Worm (Caenorhabditis elegans) whole organism, young adult: ENCODE measurements around the gene F17C11.22.

Experiments
- B0019.2 ChIP-seq: fragments of 200-800 bp; sonication (Bioruptor generic); conservative IDR thresholded peaks from 2 replicates; pipeline ENCODE4 v1.3.6; 2022; ENCODE audit warnings: missing genetic modification reagents, missing genetic modification characterization, missing compliant biosample characterization
- C06A6.2 ChIP-seq: fragments of 200-800 bp; sonication (Bioruptor generic); conservative IDR thresholded peaks from 2 replicates; pipeline ENCODE4 v1.3.6; 2022; ENCODE audit warnings: missing genetic modification characterization, missing compliant biosample characterization
- C17E4.6 ChIP-seq: fragments of 200-800 bp; sonication (Bioruptor generic); IDR thresholded peaks from 2 replicates; pipeline ENCODE4 v1.3.6; 2022; ENCODE audit warnings: missing genetic modification reagents, missing genetic modification characterization, missing compliant biosample characterization
- F10E7.11 ChIP-seq: sonication (generic microtip); optimal IDR thresholded peaks from 2 replicates; lab custom pipeline; 2017; ENCODE audit warnings: mild to moderate bottlenecking, missing genetic modification characterization, moderate library complexity, missing compliant biosample characterization
- F37B4.10 ChIP-seq: fragments of 200-800 bp; sonication (Bioruptor generic); IDR thresholded peaks from 2 replicates; pipeline ENCODE4 v1.3.6; 2022; ENCODE audit warnings: missing genetic modification characterization, missing compliant biosample characterization
- F49E8.2 ChIP-seq: sonication (generic microtip); optimal IDR thresholded peaks from 3 replicates; lab custom pipeline; 2017; ENCODE audit warnings: missing genetic modification characterization, mild to moderate bottlenecking, missing compliant biosample characterization, antibody characterized with exemption, moderate library complexity; ENCODE audit not compliant: insufficient read depth
- F55B11.4 ChIP-seq: sonication (generic microtip); optimal IDR thresholded peaks from 2 replicates; lab custom pipeline; 2016; ENCODE audit warnings: missing compliant biosample characterization, missing genetic modification characterization, borderline replicate concordance; ENCODE audit not compliant: insufficient read depth
- K11D2.4 ChIP-seq: fragments of 200-800 bp; sonication (Bioruptor generic); IDR thresholded peaks from 2 replicates; pipeline ENCODE4 v1.3.6; 2022; ENCODE audit warnings: missing genetic modification reagents, missing genetic modification characterization, missing compliant biosample characterization
- Y67H2A.10 ChIP-seq: fragments of 200-800 bp; sonication (Bioruptor generic); conservative IDR thresholded peaks from 2 replicates; pipeline ENCODE4 v1.3.6; 2022; ENCODE audit warnings: missing genetic modification reagents, missing genetic modification characterization, missing compliant biosample characterization
- Y79H2A.3 ChIP-seq: fragments of 200-800 bp; sonication (Bioruptor generic); conservative IDR thresholded peaks from 2 replicates; pipeline ENCODE4 v1.3.6; 2022; ENCODE audit warnings: missing genetic modification reagents, missing genetic modification characterization, missing compliant biosample characterization
- ZK185.1 ChIP-seq: sonication (generic microtip); optimal IDR thresholded peaks from 2 replicates; lab custom pipeline; 2016; ENCODE audit warnings: mild to moderate bottlenecking, missing genetic modification characterization, missing compliant biosample characterization; ENCODE audit not compliant: poor library complexity, severe bottlenecking
- ama-1 ChIP-seq, 3 experiments: fragments of 150-350 bp in 1 of 3; sonication (generic microtip) in 2 of 3; optimal IDR thresholded peaks; 2 replicates each; lab custom pipeline; 2014 to 2018; ENCODE audit warnings: missing biosample characterization in 2 of 3, missing genetic modification characterization in 2 of 3, missing genetic modification reagents in 2 of 3
- aptf-2 ChIP-seq: fragments of 200-800 bp; sonication (Bioruptor generic); conservative IDR thresholded peaks from 2 replicates; pipeline ENCODE4 v1.3.6; 2022; ENCODE audit warnings: missing genetic modification reagents, missing genetic modification characterization, missing compliant biosample characterization
- bed-1 ChIP-seq: fragments of 200-800 bp; sonication (Bioruptor generic); IDR thresholded peaks from 2 replicates; pipeline ENCODE4 v1.3.6; 2022; ENCODE audit warnings: missing genetic modification reagents, missing genetic modification characterization, missing compliant biosample characterization
- bed-2 ChIP-seq: fragments of 200-800 bp; sonication (Bioruptor generic); IDR thresholded peaks from 2 replicates; pipeline ENCODE4 v1.3.6; 2022; ENCODE audit warnings: missing genetic modification reagents, missing genetic modification characterization, missing compliant biosample characterization
- cebp-1 ChIP-seq, 2 experiments: fragments of 200-800 bp in 1 of 2; sonication (Bioruptor generic) in 1 of 2; sonication (generic microtip) in 1 of 2; IDR thresholded peaks in 1 of 2; optimal IDR thresholded peaks in 1 of 2; 2 replicates each; pipeline versions ENCODE4 v1.3.6 to Lab custom; 2017 to 2022; ENCODE audit warnings: missing compliant biosample characterization in 2 of 2, missing genetic modification characterization in 2 of 2, mild to moderate bottlenecking in 1 of 2, missing genetic modification reagents in 1 of 2, moderate library complexity in 1 of 2
- egrh-3 ChIP-seq: fragments of 200-800 bp; sonication (Bioruptor generic); IDR thresholded peaks from 2 replicates; pipeline ENCODE4 v1.3.6; 2022; ENCODE audit warnings: missing genetic modification reagents, missing genetic modification characterization, missing compliant biosample characterization
- ekl-4 ChIP-seq: fragments of 200-800 bp; sonication (Bioruptor generic); IDR thresholded peaks from 2 replicates; pipeline ENCODE4 v1.3.6; 2022; ENCODE audit warnings: missing genetic modification reagents, missing genetic modification characterization, missing compliant biosample characterization
- ets-4 ChIP-seq: fragments of 200-800 bp; sonication (Bioruptor generic); optimal IDR thresholded peaks from 2 replicates; lab custom pipeline; 2018; ENCODE audit warnings: mild to moderate bottlenecking, missing genetic modification characterization, missing compliant biosample characterization
- gei-17 ChIP-seq: fragments of 200-800 bp; sonication (Bioruptor generic); optimal IDR thresholded peaks from 2 replicates; lab custom pipeline; 2018; ENCODE audit warnings: mild to moderate bottlenecking, missing genetic modification characterization, missing compliant biosample characterization
- hlh-26 ChIP-seq: fragments of 200-800 bp; sonication (Bioruptor generic); conservative IDR thresholded peaks from 2 replicates; pipeline ENCODE4 v1.3.6; 2022; ENCODE audit warnings: missing genetic modification reagents, missing genetic modification characterization, missing compliant biosample characterization
- hsf-1 ChIP-seq: fragments of 200-800 bp; sonication (Bioruptor generic); IDR thresholded peaks from 2 replicates; pipeline ENCODE4 v1.3.6; 2022; ENCODE audit warnings: missing genetic modification reagents, missing genetic modification characterization, missing compliant biosample characterization
- lag-1 ChIP-seq: fragments of 200-800 bp; sonication (Bioruptor generic); IDR thresholded peaks from 2 replicates; pipeline ENCODE4 v1.3.6; 2022; ENCODE audit warnings: missing genetic modification reagents, missing genetic modification characterization, missing compliant biosample characterization
- lin-26 ChIP-seq: fragments of 200-800 bp; sonication (Bioruptor generic); IDR thresholded peaks from 2 replicates; pipeline ENCODE4 v1.3.6; 2022; ENCODE audit warnings: missing genetic modification reagents, missing genetic modification characterization, missing compliant biosample characterization
- madf-10 ChIP-seq: sonication (generic microtip); optimal IDR thresholded peaks from 2 replicates; lab custom pipeline; 2016; ENCODE audit warnings: mild to moderate bottlenecking, missing genetic modification characterization, missing compliant biosample characterization
- madf-8 ChIP-seq: fragments of 200-800 bp; sonication (Bioruptor generic); conservative IDR thresholded peaks from 2 replicates; pipeline ENCODE4 v1.3.6; 2022; ENCODE audit warnings: missing genetic modification reagents, missing genetic modification characterization, missing compliant biosample characterization
- nhr-179 ChIP-seq: sonication (generic microtip); optimal IDR thresholded peaks from 2 replicates; lab custom pipeline; 2016; ENCODE audit warnings: mild to moderate bottlenecking, missing genetic modification characterization, missing compliant biosample characterization
- pha-4 ChIP-seq: fragments of 150-350 bp; sonication (generic microtip); optimal IDR thresholded peaks from 2 replicates; lab custom pipeline; 2014; ENCODE audit warnings: missing biosample characterization, missing genetic modification reagents, missing genetic modification characterization
- snpc-1.3 ChIP-seq: sonication (generic microtip); optimal IDR thresholded peaks from 2 replicates; lab custom pipeline; 2017; ENCODE audit warnings: missing genetic modification characterization, mild to moderate bottlenecking, missing compliant biosample characterization, antibody characterized with exemption, moderate library complexity, missing genotype, missing genetic modification reagents; ENCODE audit not compliant: insufficient read depth
- tbp1 ChIP-seq: fragments of 200-800 bp; sonication (Bioruptor generic); optimal IDR thresholded peaks from 2 replicates; lab custom pipeline; 2018; ENCODE audit warnings: mild to moderate bottlenecking, missing genetic modification characterization, missing compliant biosample characterization
- tlf-1 ChIP-seq: fragments of 200-800 bp; sonication (Bioruptor generic); optimal IDR thresholded peaks from 2 replicates; lab custom pipeline; 2018; ENCODE audit warnings: mild to moderate bottlenecking, missing genetic modification characterization, missing compliant biosample characterization
- unc-130 ChIP-seq: sonication (generic microtip); optimal IDR thresholded peaks from 2 replicates; lab custom pipeline; 2016; ENCODE audit warnings: missing genetic modification reagents, missing genetic modification characterization, missing compliant biosample characterization
- ztf-18 ChIP-seq: sonication (generic microtip); optimal IDR thresholded peaks from 2 replicates; lab custom pipeline; 2016; ENCODE audit warnings: missing genotype, mild to moderate bottlenecking, missing genetic modification characterization, missing compliant biosample characterization
- ztf-22 ChIP-seq: fragments of 200-800 bp; sonication (Bioruptor generic); optimal IDR thresholded peaks from 2 replicates; lab custom pipeline; 2018; ENCODE audit warnings: mild to moderate bottlenecking, missing genetic modification characterization, moderate library complexity, missing compliant biosample characterization
- ztf-28 ChIP-seq: fragments of 200-800 bp; sonication (Bioruptor generic); IDR thresholded peaks from 2 replicates; pipeline ENCODE4 v1.3.6; 2022; ENCODE audit warnings: missing genetic modification reagents, missing genetic modification characterization, missing compliant biosample characterization

Gene F17C11.22

ce11 chrV:10947210-10947609, 22.8 kb downstream of the F17C11.22 start:
- TF ChIP-seq cebp-1 (GFP tag; IDR thresholded peaks at IDR 0.05; lab: Robert Waterston, UW) (no peak), cebp-1 (tag; optimal IDR thresholded peaks at IDR 0.05; lab: Kevin White, UChicago) (no peak), F49E8.2 (tag; lab: Kevin White, UChicago) (no peak), nhr-179 (tag; lab: Kevin White, UChicago) (no peak), ztf-18 (no peak), F55B11.4 (tag; lab: Kevin White, UChicago) (no peak), gei-17 (GFP tag; lab: Kevin White, UChicago) (no peak), ama-1 (optimal IDR thresholded peaks at IDR 0.05; lab: Kevin White, UChicago) (no peak), ama-1 (GFP tag; optimal IDR thresholded peaks at IDR 0.05; lab: Kevin White, UChicago) (no peak)

ce11 chrV:10944903-10945302, 25.1 kb downstream of the F17C11.22 start:
- no peak for TF ChIP-seq K11D2.4 (GFP tag; lab: Robert Waterston, UW)
- TF ChIP-seq lag-1 (GFP tag; lab: Robert Waterston, UW), result no peak
- TF ChIP-seq hsf-1 (GFP tag; lab: Robert Waterston, UW), result no peak
- TF ChIP-seq B0019.2 (GFP tag; lab: Robert Waterston, UW), result no peak
- TF ChIP-seq aptf-2 (GFP tag; lab: Robert Waterston, UW), result no peak
- no peak for TF ChIP-seq tbp1
- no peak for TF ChIP-seq ama-1 (optimal IDR thresholded peaks at IDR 0.05; lab: Kevin White, UChicago)
- no peak for TF ChIP-seq ama-1 (GFP tag; optimal IDR thresholded peaks at IDR 0.05; lab: Kevin White, UChicago)
- no peak for TF ChIP-seq madf-10 (tag; lab: Kevin White, UChicago)
- no peak for TF ChIP-seq madf-8 (GFP tag; lab: Robert Waterston, UW)
- no peak for TF ChIP-seq ekl-4 (GFP tag; lab: Robert Waterston, UW)
- TF ChIP-seq snpc-1.3 (tag; lab: Kevin White, UChicago), result no peak
- no peak for TF ChIP-seq ztf-28
- TF ChIP-seq ZK185.1 (tag; lab: Kevin White, UChicago), result no peak
- TF ChIP-seq hlh-26, result no peak
- no peak for TF ChIP-seq Y79H2A.3 (GFP tag; lab: Robert Waterston, UW)
- no peak for TF ChIP-seq bed-2
- TF ChIP-seq lin-26 (GFP tag; lab: Robert Waterston, UW), result no peak
- no peak for TF ChIP-seq F10E7.11 (tag; lab: Kevin White, UChicago)
- TF ChIP-seq unc-130 (GFP tag; lab: Kevin White, UChicago), result no peak
- TF ChIP-seq, all 124 proteins: peak for 0

- TF ChIP-seq ztf-22 (GFP tag; lab: Kevin White, UChicago), result no peak
- no peak for TF ChIP-seq egrh-3 (GFP tag; lab: Robert Waterston, UW)
- TF ChIP-seq F37B4.10 (GFP tag; lab: Robert Waterston, UW), result 0 out of 2 replicates have a peak, but pooled peaks have one; percentile 76
- TF ChIP-seq pha-4 (tag; lab: Kevin White, UChicago), result no peak
- TF ChIP-seq C17E4.6 (GFP tag; lab: Robert Waterston, UW), result no peak
- no peak for TF ChIP-seq bed-1 (GFP tag; lab: Robert Waterston, UW)
- TF ChIP-seq hsf-1 (GFP tag; lab: Robert Waterston, UW), result 0 out of 2 replicates have a peak, but pooled peaks have one; percentile 20
- TF ChIP-seq tlf-1, result no peak
- TF ChIP-seq C06A6.2 (GFP tag; lab: Robert Waterston, UW), result no peak
- TF ChIP-seq Y67H2A.10 (GFP tag; lab: Robert Waterston, UW), result no peak
- no peak for TF ChIP-seq ets-4 (GFP tag; lab: Kevin White, UChicago)
Measured at ce11 chrV:10942161-10942560, 27.8 kb downstream of the F17C11.22 start, which contains the start of gene zip-9. Gene zip-9, plus strand, starts transcription at chrV:10942461.
